Fruit fly (Drosophila melanogaster) whole organism: ENCODE data around the gene Ank2.

ENCODE experiments used
- Dll ChIP-seq: fragments of >200 bp; optimal IDR thresholded peaks from 2 replicates; lab custom pipeline; 2017
- usp ChIP-seq: fragments of >200 bp; optimal IDR thresholded peaks from 2 replicates; lab custom pipeline; 2017; ENCODE audit warnings: missing biosample characterization, missing genetic modification characterization, mixed read lengths

- TF ChIP-seq Dll (lab: Kevin White, UChicago) (no peak), usp (GFP tag; lab: Kevin White, UChicago) (no peak)
These were observed 24.7 kb upstream of the Ank2 start, which contains the start of gene Snmp2 for dm6 chr3L:7742941-7743340.
